Worm (Caenorhabditis elegans): Measurements from ENCODE around the gene C46G7.5.

DNA sequence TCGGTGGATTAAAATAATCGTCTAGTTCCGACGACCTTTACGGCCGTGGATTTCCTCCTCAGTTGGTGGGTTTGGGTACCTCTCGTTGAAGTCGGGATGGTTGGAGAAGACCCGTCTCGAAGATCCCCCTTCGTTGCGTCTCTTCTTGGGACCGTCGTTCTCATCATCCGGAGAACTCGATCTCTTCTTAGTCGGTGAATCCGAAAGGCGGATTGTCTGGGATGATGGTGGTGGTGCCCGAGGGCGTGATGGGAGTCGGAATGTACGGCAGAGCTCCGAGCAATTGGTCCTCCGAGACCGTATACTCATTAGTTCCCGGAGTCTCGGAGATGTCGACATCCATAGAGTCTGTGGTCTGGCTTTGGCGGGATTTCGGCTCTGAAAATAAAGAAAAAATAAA, 1.2 kb downstream of the C46G7.5 start:
- TF ChIP-seq pha-4 (tag; optimal IDR thresholded peaks at IDR 0.05) (no peak), unc-86 (tag; optimal IDR thresholded peaks at IDR 0.05) (no peak), ceh-22 (tag; optimal IDR thresholded peaks at IDR 0.05) (no peak), ceh-2 (tag; optimal IDR thresholded peaks at IDR 0.05) (no peak), pag-3 (tag; optimal IDR thresholded peaks at IDR 0.05; ENCODE audit: borderline replicate concordance) (no peak), hlh-30 (tag; optimal IDR thresholded peaks at IDR 0.05; ENCODE audit: insufficient read depth) (no peak)
